Worm (Caenorhabditis elegans): ENCODE results near the gene rgs-2.

Gene rgs-2

ce11 chrX:12670385-12670784 is 42.1 kb upstream of the rgs-2 start (continued):
- TF ChIP-seq elt-2 (tag; optimal IDR thresholded peaks at IDR 0.05) (peak; percentile 3), egl-27 (tag; optimal IDR thresholded peaks at IDR 0.05) (peak; percentile 10 to 78), grh-1 (GFP tag; IDR thresholded peaks at IDR 0.05) (no peak), ztf-4 (tag; optimal IDR thresholded peaks at IDR 0.05) (peak; percentile 69), xbp-1 (tag; optimal IDR thresholded peaks at IDR 0.05) (peak; percentile 62)

ce11 chrX:12671638-12672290 is 40.7 kb upstream of the rgs-2 start:
- peak; percentile 2 for TF ChIP-seq elt-2 (tag; optimal IDR thresholded peaks at IDR 0.05)
- TF ChIP-seq elt-3 (tag; optimal IDR thresholded peaks at IDR 0.05), result no peak
- peak; percentile 28; the same call in 1 of the 2 replicates for TF ChIP-seq nhr-19 (GFP tag; conservative IDR thresholded peaks at IDR 0.05)
- no peak for TF ChIP-seq nhr-76 (tag; optimal IDR thresholded peaks at IDR 0.05)
- TF ChIP-seq mep-1 (tag; optimal IDR thresholded peaks at IDR 0.05), result peak; percentile 34
- peak; percentile 96 for TF ChIP-seq nhr-85 (tag)
- peak; percentile 46 for TF ChIP-seq nhr-20 (tag; optimal IDR thresholded peaks at IDR 0.05)
- TF ChIP-seq unc-30 (tag; optimal IDR thresholded peaks at IDR 0.05), result no peak
- peak; percentile 59 for TF ChIP-seq lin-14 (GFP tag; optimal IDR thresholded peaks at IDR 0.05)
- peak; percentile 75 for TF ChIP-seq rnt-1 (tag; optimal IDR thresholded peaks at IDR 0.05)
- TF ChIP-seq tlp-1 (tag; optimal IDR thresholded peaks at IDR 0.05), result peak; percentile 18
- TF ChIP-seq nhr-237 (tag; optimal IDR thresholded peaks at IDR 0.05), result no peak
- peak; percentile 64 for TF ChIP-seq nhr-71 (tag; optimal IDR thresholded peaks at IDR 0.05)
- peak; percentile 14 for TF ChIP-seq nhr-90 (tag; optimal IDR thresholded peaks at IDR 0.05; ENCODE audit: poor library complexity)
- peak; percentile 40 for TF ChIP-seq snu-23 (GFP tag; optimal IDR thresholded peaks at IDR 0.05)
- peak; percentile 65 for TF ChIP-seq efl-3 (GFP tag; optimal IDR thresholded peaks at IDR 0.05)

- TF ChIP-seq unc-98 (GFP tag; IDR thresholded peaks at IDR 0.05) (no peak), isw-1 (GFP tag; IDR thresholded peaks at IDR 0.05) (no peak), lin-35 (GFP tag; optimal IDR thresholded peaks at IDR 0.05) (no peak), nhr-28 (tag; optimal IDR thresholded peaks at IDR 0.05) (no peak), zip-4 (GFP tag; optimal IDR thresholded peaks at IDR 0.05) (no peak), efl-1 (optimal IDR thresholded peaks at IDR 0.05) (no peak), efl-1 (GFP tag; optimal IDR thresholded peaks at IDR 0.05 in 1 of 2) (peak in 1 of 2 experiments; percentile 61), unc-130 (tag; optimal IDR thresholded peaks at IDR 0.05) (no peak), Y116A8C.19 (tag; optimal IDR thresholded peaks at IDR 0.05; ENCODE audit: borderline replicate concordance) (no peak), nhr-11 (tag; optimal IDR thresholded peaks at IDR 0.05) (no peak), dpl-1 (GFP tag; optimal IDR thresholded peaks at IDR 0.05) (no peak), ztf-4 (tag; optimal IDR thresholded peaks at IDR 0.05) (no peak), lin-39 (tag; optimal IDR thresholded peaks at IDR 0.05) (no peak), blmp-1 (tag; optimal IDR thresholded peaks at IDR 0.05) (peak; percentile 94), fkh-10 (GFP tag; optimal IDR thresholded peaks at IDR 0.05) (no peak), nhr-77 (tag; optimal IDR thresholded peaks at IDR 0.05) (no peak)
These were observed 35.3 kb upstream of the rgs-2 start for ce11 chrX:12677113-12677512.

ce11 chrX:12678532-12678931 is 33.9 kb upstream of the rgs-2 start, which contains the start of gene adt-1:
Gene adt-1 (plus strand): TSS chrX:12678832.
- no peak for TF ChIP-seq snu-23 (GFP tag; optimal IDR thresholded peaks at IDR 0.05)
- no peak for TF ChIP-seq sox-4 (tag; optimal IDR thresholded peaks at IDR 0.05)
- TF ChIP-seq ama-1 (optimal IDR thresholded peaks at IDR 0.05), result no peak
- no peak for TF ChIP-seq mep-1 (tag; optimal IDR thresholded peaks at IDR 0.05)
- no peak for TF ChIP-seq alr-1 (tag; optimal IDR thresholded peaks at IDR 0.05; ENCODE audit: borderline replicate concordance)
- no peak for TF ChIP-seq mef-2 (tag; optimal IDR thresholded peaks at IDR 0.05)
- TF ChIP-seq blmp-1 (tag; optimal IDR thresholded peaks at IDR 0.05), result no peak
- TF ChIP-seq pag-3 (tag; optimal IDR thresholded peaks at IDR 0.05; ENCODE audit: borderline replicate concordance, insufficient read depth), result no peak
- no peak for TF ChIP-seq unc-62 (GFP tag; optimal IDR thresholded peaks at IDR 0.05)
- no peak for TF ChIP-seq jun-1 (tag; optimal IDR thresholded peaks at IDR 0.05)
- no peak for TF ChIP-seq hlh-17 (GFP tag; optimal IDR thresholded peaks at IDR 0.05; ENCODE audit: borderline replicate concordance)
- TF ChIP-seq zag-1 (tag; optimal IDR thresholded peaks at IDR 0.05), result no peak
- no peak for TF ChIP-seq fkh-8 (tag; optimal IDR thresholded peaks at IDR 0.05)
- no peak for TF ChIP-seq nhr-28 (tag; optimal IDR thresholded peaks at IDR 0.05)
- TF ChIP-seq rnt-1 (tag; optimal IDR thresholded peaks at IDR 0.05), result no peak
